Fruit fly (Drosophila melanogaster): ENCODE measurements around the gene CG17134.

The CG17134 gene

dm6 chr2L:10831590-10831989 lies 11.1 kb downstream of the CG17134 start:
- TF ChIP-seq ttk (optimal IDR thresholded peaks at IDR 0.05): no peak
- TF ChIP-seq Myc (optimal IDR thresholded peaks at IDR 0.05): no peak
- no peak for TF ChIP-seq insv (optimal IDR thresholded peaks at IDR 0.05)
- no peak for TF ChIP-seq Sin3A (optimal IDR thresholded peaks at IDR 0.05)

DNA sequence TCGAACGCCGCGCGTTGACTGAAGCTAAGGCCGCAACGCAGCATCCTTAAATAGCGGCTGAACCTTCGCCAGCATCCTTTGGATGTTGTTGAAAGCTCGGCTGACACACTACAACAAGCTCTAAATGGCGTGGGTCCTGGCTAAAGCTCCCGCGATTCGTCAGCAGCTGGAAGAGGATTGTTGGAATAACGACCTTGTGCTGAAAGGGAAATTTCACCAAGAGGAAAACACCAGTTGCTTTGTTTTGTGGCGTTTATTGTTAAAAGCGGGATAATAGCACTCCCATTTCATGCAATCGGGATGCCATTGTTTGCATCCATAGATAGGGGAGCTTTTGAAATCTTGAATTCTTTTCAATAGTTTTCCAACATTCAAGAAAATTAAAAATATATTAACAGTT lies 17.0 kb downstream of the CG17134 start, which contains the start of gene Nos:
Nos (minus strand) TSS at position 21 of the 400 bp plus-strand sequence.
- TF ChIP-seq Myc (optimal IDR thresholded peaks at IDR 0.05) (no peak), Sin3A (optimal IDR thresholded peaks at IDR 0.05) (no peak), h (optimal IDR thresholded peaks at IDR 0.05) (no peak), psq (optimal IDR thresholded peaks at IDR 0.05) (no peak), ttk (optimal IDR thresholded peaks at IDR 0.05) (no peak), insv (optimal IDR thresholded peaks at IDR 0.05) (no peak)

- TF ChIP-seq psq (optimal IDR thresholded peaks at IDR 0.05) (no peak), Sin3A (optimal IDR thresholded peaks at IDR 0.05) (no peak), ttk (optimal IDR thresholded peaks at IDR 0.05) (no peak)
These were observed 21.1 kb downstream of the CG17134 start for dm6 chr2L:10841619-10842018.

DNA sequence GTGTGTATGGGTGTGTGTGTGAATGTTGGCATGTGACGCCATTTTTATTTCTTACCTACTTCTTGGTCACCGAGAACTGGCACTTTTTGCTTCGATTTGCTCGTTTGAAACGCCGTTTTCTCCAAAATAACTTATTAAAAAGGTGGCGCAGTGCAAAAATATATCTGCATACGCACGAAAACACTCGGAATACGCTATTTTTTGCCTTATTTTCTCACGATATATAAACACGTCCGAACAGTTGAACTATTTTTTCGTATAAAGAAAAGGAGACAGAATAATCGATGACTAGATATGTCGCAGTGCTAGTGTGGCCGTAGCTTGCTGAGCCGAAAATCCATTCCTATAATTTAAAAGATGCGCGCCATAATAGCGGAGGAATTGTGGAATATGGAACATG lies 21.8 kb downstream of the CG17134 start, which contains the start of gene CG6700:
CG6700 (minus strand) TSS at position 272 of the 400 bp plus-strand sequence.
- no peak for TF ChIP-seq Myc (optimal IDR thresholded peaks at IDR 0.05)
- TF ChIP-seq Sin3A (optimal IDR thresholded peaks at IDR 0.05): no peak
- TF ChIP-seq h (optimal IDR thresholded peaks at IDR 0.05): no peak
- TF ChIP-seq psq (optimal IDR thresholded peaks at IDR 0.05): no peak
- TF ChIP-seq insv (optimal IDR thresholded peaks at IDR 0.05): no peak
- no peak for TF ChIP-seq ttk (optimal IDR thresholded peaks at IDR 0.05)

- TF ChIP-seq Myc (optimal IDR thresholded peaks at IDR 0.05) (no peak), ttk (optimal IDR thresholded peaks at IDR 0.05) (no peak), psq (optimal IDR thresholded peaks at IDR 0.05) (no peak), h (optimal IDR thresholded peaks at IDR 0.05) (no peak), Sin3A (optimal IDR thresholded peaks at IDR 0.05) (no peak), insv (optimal IDR thresholded peaks at IDR 0.05) (no peak)
These were observed 25.1 kb downstream of the CG17134 start, which contains the start of the genes CG17139 and CG17140 for dm6 chr2L:10845564-10845963. TSS of gene CG17139 (minus strand) at chr2L:10845664. TSS of gene CG17140 (minus strand) at chr2L:10845664.

- TF ChIP-seq psq (optimal IDR thresholded peaks at IDR 0.05) (no peak), insv (optimal IDR thresholded peaks at IDR 0.05) (no peak), ttk (optimal IDR thresholded peaks at IDR 0.05) (no peak), Myc (optimal IDR thresholded peaks at IDR 0.05) (no peak), h (optimal IDR thresholded peaks at IDR 0.05) (no peak), Sin3A (optimal IDR thresholded peaks at IDR 0.05) (no peak)
These were observed 26.4 kb downstream of the CG17134 start, which contains the start of gene Porin2 for dm6 chr2L:10846944-10847343. TSS of gene Porin2 (minus strand) at chr2L:10847044.

DNA sequence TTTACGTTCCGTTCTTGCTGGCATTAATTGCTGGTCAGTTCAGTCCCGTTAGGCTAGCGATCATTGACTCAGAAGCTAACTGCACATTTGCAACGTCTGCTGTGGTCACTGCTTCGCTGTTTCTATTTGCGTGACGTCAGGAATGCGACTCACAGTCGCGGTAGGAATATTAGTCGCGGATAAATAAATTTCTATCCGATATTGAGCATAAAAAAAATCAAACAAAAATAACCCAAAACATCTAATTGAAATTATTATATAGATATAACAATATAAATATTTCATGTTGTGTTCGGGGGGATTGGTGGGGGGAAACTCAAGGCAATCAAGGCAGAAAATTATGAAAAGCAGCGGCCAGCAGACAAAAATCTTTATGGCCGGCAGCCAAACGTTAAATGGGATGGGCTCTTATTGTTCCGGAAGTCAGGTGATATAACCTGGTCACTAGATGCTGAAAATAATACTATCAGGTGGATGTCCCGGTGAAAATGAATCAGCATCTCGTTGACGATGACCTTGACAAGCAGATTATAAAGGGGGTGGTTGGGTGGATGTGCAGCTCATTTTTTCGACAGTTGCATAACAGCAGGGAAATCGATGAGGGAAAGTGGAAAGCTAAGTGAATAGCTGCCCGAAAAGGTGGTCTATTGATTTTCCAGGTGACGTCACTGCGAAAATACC lies 29.1 kb downstream of the CG17134 start, which contains the start of gene SmydA-3:
SmydA-3 (plus strand) TSS at position 631 of the 681 bp plus-strand sequence.
- TF ChIP-seq Myc (optimal IDR thresholded peaks at IDR 0.05) (no peak), insv (optimal IDR thresholded peaks at IDR 0.05) (no peak), psq (optimal IDR thresholded peaks at IDR 0.05) (no peak), ttk (optimal IDR thresholded peaks at IDR 0.05) (no peak), Sin3A (optimal IDR thresholded peaks at IDR 0.05) (no peak), h (optimal IDR thresholded peaks at IDR 0.05) (no peak)

DNA sequence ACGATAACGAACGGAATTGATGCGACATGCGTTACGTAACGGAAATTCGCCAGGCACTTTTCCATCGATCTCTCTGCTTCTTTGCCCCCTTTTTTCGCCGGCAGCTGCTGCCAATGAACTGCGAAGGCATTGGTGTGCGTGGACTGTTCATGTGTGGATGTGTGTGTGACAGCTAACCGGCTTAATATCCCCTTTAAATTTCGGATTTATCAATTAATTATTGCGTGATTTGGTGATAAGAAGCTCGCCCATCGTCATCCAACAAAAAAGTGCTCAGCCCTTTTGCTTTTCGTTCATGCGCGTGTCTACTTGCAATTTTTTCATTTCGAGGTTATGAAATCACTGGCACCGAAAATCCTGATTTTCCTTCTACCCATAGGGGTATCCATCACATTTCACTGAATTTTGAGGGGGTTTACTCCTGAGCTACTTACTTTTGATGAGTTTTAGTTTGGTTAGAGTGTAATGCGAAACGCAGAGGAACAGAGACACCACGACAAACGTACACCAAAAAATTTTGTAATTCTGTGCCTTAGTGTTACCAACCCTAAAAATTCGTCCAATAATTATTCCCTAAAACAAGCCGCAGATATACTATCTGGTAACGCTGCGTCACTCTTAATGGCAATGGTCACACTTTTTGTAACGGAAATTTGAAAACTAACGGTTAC lies 29.9 kb downstream of the CG17134 start, which contains the start of gene porin:
porin (minus strand) TSS at position 529 of the 671 bp plus-strand sequence.
- TF ChIP-seq insv (optimal IDR thresholded peaks at IDR 0.05): no peak
- no peak for TF ChIP-seq psq (optimal IDR thresholded peaks at IDR 0.05)
- TF ChIP-seq Myc (optimal IDR thresholded peaks at IDR 0.05): no peak
- no peak for TF ChIP-seq Sin3A (optimal IDR thresholded peaks at IDR 0.05)
- no peak for TF ChIP-seq ttk (optimal IDR thresholded peaks at IDR 0.05)
- no peak for TF ChIP-seq h (optimal IDR thresholded peaks at IDR 0.05)

DNA sequence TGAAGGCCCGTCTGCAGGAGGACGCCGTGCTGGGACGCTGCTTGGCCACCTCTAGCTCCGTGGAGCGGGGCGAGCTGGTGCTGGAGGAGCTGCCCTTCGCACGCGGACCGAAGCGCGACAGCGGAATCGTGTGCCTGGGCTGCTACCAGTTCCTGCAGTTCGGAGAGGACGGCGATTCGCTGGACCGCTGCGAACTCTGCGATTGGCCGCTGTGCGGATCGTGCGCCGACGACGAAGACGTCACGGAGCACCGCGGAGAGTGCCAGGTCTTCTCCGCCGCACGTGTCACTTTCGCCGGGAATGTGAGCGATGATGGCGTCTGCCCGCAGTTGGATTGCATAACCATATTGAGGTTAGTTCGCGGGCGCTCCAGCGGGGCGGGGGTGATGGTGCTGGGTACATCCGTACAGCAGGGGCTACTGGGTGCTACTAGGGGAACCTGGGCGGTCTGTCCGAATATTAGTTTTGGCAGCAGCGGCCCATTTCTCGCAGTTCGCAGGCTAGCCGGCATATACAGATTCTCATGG lies 30.9 kb downstream of the CG17134 start:
- TF ChIP-seq h (optimal IDR thresholded peaks at IDR 0.05) (no peak), psq (optimal IDR thresholded peaks at IDR 0.05) (no peak), ttk (optimal IDR thresholded peaks at IDR 0.05) (no peak), insv (optimal IDR thresholded peaks at IDR 0.05) (no peak), Myc (optimal IDR thresholded peaks at IDR 0.05) (no peak)

dm6 chr2L:10856328-10856942 lies 35.9 kb downstream of the CG17134 start, which contains the start of gene Dnz1:
TSS of gene Dnz1 (minus strand) at chr2L:10856644.
- TF ChIP-seq h (optimal IDR thresholded peaks at IDR 0.05): no peak
- TF ChIP-seq ttk (optimal IDR thresholded peaks at IDR 0.05): no peak
- TF ChIP-seq psq (optimal IDR thresholded peaks at IDR 0.05): no peak
- TF ChIP-seq Sin3A (optimal IDR thresholded peaks at IDR 0.05): no peak
- no peak for TF ChIP-seq insv (optimal IDR thresholded peaks at IDR 0.05)
- TF ChIP-seq Myc (optimal IDR thresholded peaks at IDR 0.05): no peak

dm6 chr2L:10858064-10859047 lies 37.9 kb downstream of the CG17134 start, which contains the start of the genes aurB and Stam:
TSS of gene aurB (minus strand) at chr2L:10858094.
TSS of gene Stam (plus strand) at chr2L:10858536.
- no peak for TF ChIP-seq ttk (optimal IDR thresholded peaks at IDR 0.05)
- no peak for TF ChIP-seq Sin3A (optimal IDR thresholded peaks at IDR 0.05)
- no peak for TF ChIP-seq insv (optimal IDR thresholded peaks at IDR 0.05)
